Worm (Caenorhabditis elegans): ENCODE data around the gene nep-3.

nep-3 gene

DNA sequence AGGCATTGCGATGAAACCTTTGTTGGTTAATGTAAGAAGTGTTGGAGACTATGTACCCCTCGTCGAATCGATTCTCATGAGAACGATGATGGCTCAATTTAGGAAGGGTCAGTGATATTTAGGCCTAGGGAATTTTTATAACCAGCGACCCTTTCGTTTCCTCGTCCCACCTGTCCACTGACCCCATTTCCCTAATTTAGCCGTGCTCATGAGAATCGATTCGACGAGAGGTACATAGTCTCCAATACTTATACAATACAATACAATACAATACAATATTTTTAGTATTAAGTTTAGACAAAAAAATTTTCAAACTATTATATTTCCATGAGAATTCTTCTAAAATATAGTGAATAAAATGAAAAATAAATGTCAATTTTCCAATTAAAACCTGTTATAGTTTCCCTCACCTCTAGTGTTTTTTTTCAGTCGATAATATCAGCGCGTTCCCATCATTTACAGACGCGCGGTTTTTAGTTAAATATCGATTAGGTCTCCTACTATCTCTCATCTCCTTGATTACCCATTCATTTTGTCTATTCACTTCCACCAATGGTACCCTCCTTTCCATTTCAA, 29.7 kb upstream of the nep-3 start, which contains the start of the genes F53C3.11 and fbxb-103:
F53C3.11 (minus strand) TSS at position 101 of the 576 bp plus-strand sequence.
fbxb-103 (plus strand) TSS at position 526 of the 576 bp plus-strand sequence.
- TF ChIP-seq tab-1 (GFP tag; IDR thresholded peaks at IDR 0.05), result no peak
- no peak for TF ChIP-seq klf-2 (GFP tag; conservative IDR thresholded peaks at IDR 0.05)
- TF ChIP-seq med-1 (GFP tag; optimal IDR thresholded peaks at IDR 0.05; ENCODE audit: insufficient read depth), result no peak
- no peak for TF ChIP-seq T22C8.4 (GFP tag; IDR thresholded peaks at IDR 0.05)
- TF ChIP-seq ref-1 (GFP tag; conservative IDR thresholded peaks at IDR 0.05), result no peak
- TF ChIP-seq ztf-29 (GFP tag; IDR thresholded peaks at IDR 0.05), result no peak
- no peak for TF ChIP-seq ztf-23 (GFP tag; IDR thresholded peaks at IDR 0.05)
- TF ChIP-seq flt-1 (GFP tag; IDR thresholded peaks at IDR 0.05), result no peak
- TF ChIP-seq cog-1 (tag; optimal IDR thresholded peaks at IDR 0.05), result no peak

DNA sequence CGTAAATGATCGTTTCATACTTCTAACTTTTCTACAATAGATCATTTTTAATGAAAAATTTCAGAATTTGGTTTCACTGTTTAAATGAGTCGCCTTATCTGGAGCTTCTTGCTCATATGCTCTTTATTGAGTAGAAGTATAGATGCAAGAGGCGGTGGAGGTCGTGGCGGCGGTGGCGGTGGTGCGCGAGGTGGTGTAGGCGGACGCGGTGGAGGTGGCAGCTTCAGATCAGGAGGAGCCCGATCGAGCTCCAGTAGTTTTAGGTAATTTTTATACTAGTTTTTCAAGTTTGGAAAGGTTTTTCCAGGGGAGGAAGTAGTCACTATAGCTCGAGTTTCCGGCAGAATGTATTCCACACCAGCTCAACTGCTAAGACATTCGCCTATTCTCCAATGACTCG, 25.8 kb upstream of the nep-3 start, which contains the start of gene F53C3.3:
F53C3.3 (plus strand) TSS at position 59 of the 400 bp plus-strand sequence.
- TF ChIP-seq flt-1 (GFP tag; IDR thresholded peaks at IDR 0.05) (no peak), med-1 (GFP tag; optimal IDR thresholded peaks at IDR 0.05; ENCODE audit: insufficient read depth) (no peak), ztf-29 (GFP tag; IDR thresholded peaks at IDR 0.05) (no peak), klf-2 (GFP tag; conservative IDR thresholded peaks at IDR 0.05) (no peak), ztf-23 (GFP tag; IDR thresholded peaks at IDR 0.05) (no peak), tab-1 (GFP tag; IDR thresholded peaks at IDR 0.05) (no peak), ref-1 (GFP tag; conservative IDR thresholded peaks at IDR 0.05) (no peak), cog-1 (tag; optimal IDR thresholded peaks at IDR 0.05) (no peak), T22C8.4 (GFP tag; IDR thresholded peaks at IDR 0.05) (no peak)

DNA sequence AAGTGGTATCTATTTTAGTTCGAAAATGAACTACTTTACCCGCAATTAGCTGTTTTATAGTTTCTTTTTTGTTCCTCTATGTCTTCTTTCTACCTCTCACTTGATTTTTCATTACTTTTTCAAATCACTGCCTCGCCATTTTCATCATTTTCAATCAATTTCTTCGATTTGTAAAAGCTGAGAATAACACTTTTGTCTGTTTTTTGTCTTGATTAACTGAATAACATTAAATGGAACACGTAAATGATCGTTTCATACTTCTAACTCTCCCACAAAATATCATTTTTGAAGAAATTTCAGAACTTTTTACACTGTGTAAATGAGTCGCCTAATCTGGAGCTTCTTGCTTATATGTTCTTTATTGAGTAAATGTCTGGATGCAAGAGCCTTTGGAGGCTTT, 24.1 kb upstream of the nep-3 start, which contains the start of gene F53C3.4:
F53C3.4 (plus strand) TSS at position 301 of the 400 bp plus-strand sequence.
- TF ChIP-seq ztf-29 (GFP tag; IDR thresholded peaks at IDR 0.05) (no peak), flt-1 (GFP tag; IDR thresholded peaks at IDR 0.05) (no peak), ztf-23 (GFP tag; IDR thresholded peaks at IDR 0.05) (no peak), T22C8.4 (GFP tag; IDR thresholded peaks at IDR 0.05) (no peak), cog-1 (tag; optimal IDR thresholded peaks at IDR 0.05) (no peak), med-1 (GFP tag; optimal IDR thresholded peaks at IDR 0.05; ENCODE audit: insufficient read depth) (no peak), tab-1 (GFP tag; IDR thresholded peaks at IDR 0.05) (no peak), ref-1 (GFP tag; conservative IDR thresholded peaks at IDR 0.05) (no peak), klf-2 (GFP tag; conservative IDR thresholded peaks at IDR 0.05) (no peak)

DNA sequence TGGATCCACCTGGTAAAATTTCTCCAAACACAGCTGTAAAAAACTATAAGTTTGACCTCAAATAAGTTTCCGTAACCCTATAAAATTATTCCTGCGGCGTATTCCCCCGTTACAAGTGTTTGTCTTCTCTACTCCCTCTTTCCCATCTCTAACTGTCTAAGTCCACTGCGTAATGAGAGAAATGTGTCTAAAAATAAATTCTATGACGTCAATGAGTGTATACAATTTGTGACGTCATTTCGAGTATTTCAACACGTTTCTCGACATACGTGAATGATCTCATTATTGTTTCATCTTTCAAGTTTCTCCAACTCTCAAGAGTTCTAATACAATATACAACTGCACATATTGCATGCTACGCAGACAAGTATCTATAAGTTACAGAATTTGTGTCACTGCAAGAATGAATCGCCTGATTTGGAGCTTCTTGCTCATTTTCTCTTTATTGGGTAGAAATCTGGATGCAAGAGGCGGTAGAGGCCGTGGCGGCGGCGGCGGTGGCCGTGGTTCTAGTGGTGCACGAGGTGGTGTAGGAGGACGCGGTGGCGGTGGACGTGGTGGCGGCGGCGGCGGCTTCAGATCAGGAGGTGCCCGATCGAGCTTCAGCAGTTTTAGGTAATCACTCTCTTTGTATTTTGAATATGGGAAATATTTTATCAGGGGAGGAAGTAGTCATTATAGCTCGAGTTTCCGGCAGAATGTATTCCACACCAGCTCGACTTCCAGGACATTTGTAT, 20.9 kb upstream of the nep-3 start, which contains the start of gene F53C3.6:
F53C3.6 (plus strand) TSS at position 385 of the 737 bp plus-strand sequence.
- TF ChIP-seq ref-1 (GFP tag; conservative IDR thresholded peaks at IDR 0.05), result no peak
- no peak for TF ChIP-seq ztf-29 (GFP tag; IDR thresholded peaks at IDR 0.05)
- TF ChIP-seq cog-1 (tag; optimal IDR thresholded peaks at IDR 0.05), result peak; percentile 32
- TF ChIP-seq ztf-23 (GFP tag; IDR thresholded peaks at IDR 0.05), result no peak
- no peak for TF ChIP-seq T22C8.4 (GFP tag; IDR thresholded peaks at IDR 0.05)
- TF ChIP-seq flt-1 (GFP tag; IDR thresholded peaks at IDR 0.05), result peak; percentile 31; the same call in 1 of the 2 replicates
- no peak for TF ChIP-seq klf-2 (GFP tag; conservative IDR thresholded peaks at IDR 0.05)
- no peak for TF ChIP-seq tab-1 (GFP tag; IDR thresholded peaks at IDR 0.05)
- no peak for TF ChIP-seq med-1 (GFP tag; optimal IDR thresholded peaks at IDR 0.05; ENCODE audit: insufficient read depth)

DNA sequence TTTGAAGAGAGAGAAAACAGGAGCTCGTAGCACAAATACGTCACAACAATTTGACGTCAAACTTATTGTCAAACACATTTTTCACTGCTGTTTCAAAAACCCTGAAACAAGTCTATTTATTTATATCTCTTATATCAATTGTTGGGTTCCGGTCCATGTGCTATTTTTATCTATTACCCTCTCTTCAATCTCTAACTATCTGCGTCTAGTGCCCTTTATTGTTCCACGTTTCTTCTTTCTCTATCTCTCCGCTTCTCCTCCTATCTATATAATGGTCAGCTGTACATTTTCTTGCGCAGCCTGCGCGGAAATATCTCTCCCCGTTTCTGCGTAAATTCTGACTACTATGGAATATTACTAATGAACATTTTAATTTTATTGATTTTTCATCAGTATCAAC, 19.9 kb upstream of the nep-3 start:
- no peak for TF ChIP-seq klf-2 (GFP tag; conservative IDR thresholded peaks at IDR 0.05)
- peak; percentile 71 for TF ChIP-seq cog-1 (tag; optimal IDR thresholded peaks at IDR 0.05)

DNA sequence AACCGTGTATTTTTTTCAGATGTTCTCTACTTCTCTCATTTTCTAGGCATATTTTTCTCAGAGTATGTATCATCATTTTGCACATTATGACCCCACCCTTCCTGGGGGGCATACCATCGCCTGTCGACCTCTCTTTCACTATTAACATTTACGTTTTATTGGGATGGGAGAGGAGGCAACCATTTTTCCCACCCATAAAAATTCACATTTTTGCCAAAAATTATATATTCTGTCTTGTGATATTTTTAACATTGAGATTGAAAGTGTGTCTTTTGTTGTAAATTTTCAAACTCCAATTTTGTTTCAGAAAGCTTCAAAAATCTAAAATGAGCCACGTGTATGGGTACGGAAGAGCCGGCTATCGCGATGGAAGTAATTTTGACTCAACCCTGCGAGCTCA, 17.7 kb upstream of the nep-3 start, which contains the start of gene F53C3.7:
F53C3.7 (plus strand) TSS at position 301 of the 400 bp plus-strand sequence.
- no peak for TF ChIP-seq flt-1 (GFP tag; IDR thresholded peaks at IDR 0.05)
- no peak for TF ChIP-seq med-1 (GFP tag; optimal IDR thresholded peaks at IDR 0.05; ENCODE audit: insufficient read depth)
- TF ChIP-seq T22C8.4 (GFP tag; IDR thresholded peaks at IDR 0.05), result no peak
- TF ChIP-seq tab-1 (GFP tag; IDR thresholded peaks at IDR 0.05), result no peak
- no peak for TF ChIP-seq ztf-29 (GFP tag; IDR thresholded peaks at IDR 0.05)
- no peak for TF ChIP-seq ref-1 (GFP tag; conservative IDR thresholded peaks at IDR 0.05)
- no peak for TF ChIP-seq ztf-23 (GFP tag; IDR thresholded peaks at IDR 0.05)
- TF ChIP-seq cog-1 (tag; optimal IDR thresholded peaks at IDR 0.05), result no peak
- no peak for TF ChIP-seq klf-2 (GFP tag; conservative IDR thresholded peaks at IDR 0.05)

DNA sequence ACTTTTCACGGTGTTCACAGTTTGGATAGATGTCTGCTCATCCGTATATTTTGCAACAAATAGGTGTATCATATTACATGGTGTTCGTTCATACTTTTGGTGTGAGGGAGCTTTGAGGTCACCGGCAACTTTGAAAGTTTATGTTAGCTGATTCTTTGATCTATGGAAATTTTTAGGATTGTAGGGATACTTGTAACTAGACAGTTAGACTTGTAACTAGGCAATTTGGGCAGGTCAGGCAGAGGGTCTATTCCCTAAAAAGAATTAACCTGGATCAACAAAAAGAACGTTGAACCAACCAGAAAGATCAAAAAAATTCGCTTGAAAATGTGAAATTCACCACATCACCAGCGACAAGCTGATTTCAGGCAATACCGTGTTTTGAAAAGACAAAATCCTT, 16.9 kb upstream of the nep-3 start:
- TF ChIP-seq ztf-23 (GFP tag; IDR thresholded peaks at IDR 0.05), result no peak
- TF ChIP-seq ref-1 (GFP tag; conservative IDR thresholded peaks at IDR 0.05), result no peak
- no peak for TF ChIP-seq med-1 (GFP tag; optimal IDR thresholded peaks at IDR 0.05; ENCODE audit: insufficient read depth)
- no peak for TF ChIP-seq ztf-29 (GFP tag; IDR thresholded peaks at IDR 0.05)
- no peak for TF ChIP-seq tab-1 (GFP tag; IDR thresholded peaks at IDR 0.05)

DNA sequence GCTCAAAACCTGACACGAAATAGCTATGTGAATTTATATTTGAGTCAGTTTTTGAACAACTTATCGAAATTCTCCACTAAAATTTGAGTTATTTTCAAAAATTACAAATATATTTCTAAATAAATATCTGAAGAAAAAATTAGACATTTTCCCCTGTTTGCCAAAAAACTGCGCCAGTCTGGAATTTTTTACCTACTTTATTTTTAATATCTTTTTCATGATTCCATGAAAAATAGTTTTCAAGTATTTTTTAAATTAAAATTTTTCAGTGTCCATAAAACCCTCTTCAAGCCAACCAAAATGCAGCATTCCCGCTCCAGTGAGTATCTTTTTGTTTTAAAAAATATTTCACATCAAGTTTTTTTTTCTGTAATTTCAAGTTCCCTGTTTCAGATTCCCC, 14.1 kb upstream of the nep-3 start, which contains the start of gene F53C3.8:
F53C3.8 (plus strand) TSS at position 301 of the 400 bp plus-strand sequence.
- TF ChIP-seq tab-1 (GFP tag; IDR thresholded peaks at IDR 0.05) (no peak), T22C8.4 (GFP tag; IDR thresholded peaks at IDR 0.05) (no peak), klf-2 (GFP tag; conservative IDR thresholded peaks at IDR 0.05) (no peak), cog-1 (tag; optimal IDR thresholded peaks at IDR 0.05) (no peak), ztf-23 (GFP tag; IDR thresholded peaks at IDR 0.05) (no peak), flt-1 (GFP tag; IDR thresholded peaks at IDR 0.05) (no peak), ref-1 (GFP tag; conservative IDR thresholded peaks at IDR 0.05) (no peak), med-1 (GFP tag; optimal IDR thresholded peaks at IDR 0.05; ENCODE audit: insufficient read depth) (no peak), ztf-29 (GFP tag; IDR thresholded peaks at IDR 0.05) (no peak)

DNA sequence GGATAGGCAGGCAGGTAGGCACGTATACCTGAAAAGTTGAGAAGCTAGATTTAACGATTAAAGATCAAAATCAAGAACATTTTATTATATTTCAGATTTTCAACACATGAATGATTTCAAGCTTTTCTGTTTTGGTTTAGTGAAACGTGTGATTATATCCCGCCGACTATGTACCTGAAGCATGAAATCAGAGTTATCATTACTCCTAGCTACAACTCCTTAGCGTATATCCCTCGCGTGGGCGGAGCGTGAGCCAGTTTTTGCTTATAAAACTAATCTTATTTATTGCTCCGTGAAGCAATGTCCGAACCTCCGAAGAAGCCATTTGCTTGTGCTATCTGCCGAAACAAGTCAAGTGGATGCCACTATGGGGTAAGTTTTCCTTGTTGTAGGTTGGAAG, 2.9 kb upstream of the nep-3 start, which contains the start of gene nhr-166:
nhr-166 (plus strand) TSS at position 301 of the 400 bp plus-strand sequence.
- TF ChIP-seq cog-1 (tag; optimal IDR thresholded peaks at IDR 0.05) (no peak), flt-1 (GFP tag; IDR thresholded peaks at IDR 0.05) (no peak), ztf-29 (GFP tag; IDR thresholded peaks at IDR 0.05) (no peak), tab-1 (GFP tag; IDR thresholded peaks at IDR 0.05) (no peak), med-1 (GFP tag; optimal IDR thresholded peaks at IDR 0.05; ENCODE audit: insufficient read depth) (no peak), ref-1 (GFP tag; conservative IDR thresholded peaks at IDR 0.05) (no peak), T22C8.4 (GFP tag; IDR thresholded peaks at IDR 0.05) (no peak), ztf-23 (GFP tag; IDR thresholded peaks at IDR 0.05) (no peak), klf-2 (GFP tag; conservative IDR thresholded peaks at IDR 0.05) (no peak)

Data from whole organism, midembryonic.